Worm (Caenorhabditis elegans) whole organism, young adult: ENCODE data around the gene R160.10.
"Not testable (repeated sequence)": the region's sequence is repeated elsewhere in the genome, so short reads cannot be mapped to it uniquely, and the experiment has no call there.

Source experiments
- B0019.2 ChIP-seq: fragments of 200-800 bp; sonication (Bioruptor generic); conservative IDR thresholded peaks from 2 replicates; pipeline ENCODE4 v1.3.6; 2022; ENCODE audit warnings: missing genetic modification reagents, missing genetic modification characterization, missing compliant biosample characterization
- B0336.3 ChIP-seq: fragments of 200-800 bp; sonication (Bioruptor generic); IDR thresholded peaks from 2 replicates; pipeline ENCODE4 v1.3.6; 2022; ENCODE audit warnings: missing genetic modification characterization, missing compliant biosample characterization
- D2030.7 ChIP-seq: fragments of 200-800 bp; sonication (Bioruptor generic); IDR thresholded peaks from 2 replicates; pipeline ENCODE4 v1.3.6; 2022; ENCODE audit warnings: missing genetic modification reagents, missing genetic modification characterization, missing compliant biosample characterization
- F10E7.11 ChIP-seq: sonication (generic microtip); optimal IDR thresholded peaks from 2 replicates; lab custom pipeline; 2017; ENCODE audit warnings: mild to moderate bottlenecking, missing genetic modification characterization, moderate library complexity, missing compliant biosample characterization
- F22D6.2 ChIP-seq: sonication (generic microtip); optimal IDR thresholded peaks from 2 replicates; lab custom pipeline; 2016; ENCODE audit warnings: mild to moderate bottlenecking, missing genetic modification characterization, missing compliant biosample characterization
- F23B12.7 ChIP-seq: sonication (generic microtip); optimal IDR thresholded peaks from 2 replicates; lab custom pipeline; 2017; ENCODE audit warnings: missing genetic modification characterization, mild to moderate bottlenecking, missing compliant biosample characterization, antibody characterized with exemption, moderate library complexity; ENCODE audit not compliant: insufficient read depth
- F37B4.10 ChIP-seq: fragments of 200-800 bp; sonication (Bioruptor generic); IDR thresholded peaks from 2 replicates; pipeline ENCODE4 v1.3.6; 2022; ENCODE audit warnings: missing genetic modification characterization, missing compliant biosample characterization
- F39B2.1 ChIP-seq: fragments of 200-800 bp; sonication (Bioruptor generic); IDR thresholded peaks from 2 replicates; pipeline ENCODE4 v1.3.6; 2022; ENCODE audit warnings: missing genetic modification reagents, missing genetic modification characterization, missing compliant biosample characterization
- F49E8.2 ChIP-seq: sonication (generic microtip); optimal IDR thresholded peaks from 3 replicates; lab custom pipeline; 2017; ENCODE audit warnings: missing genetic modification characterization, mild to moderate bottlenecking, missing compliant biosample characterization, antibody characterized with exemption, moderate library complexity; ENCODE audit not compliant: insufficient read depth
- T07F8.4 ChIP-seq: sonication (generic microtip); optimal IDR thresholded peaks from 2 replicates; lab custom pipeline; 2016; ENCODE audit warnings: mild to moderate bottlenecking, missing genetic modification characterization, moderate library complexity, missing compliant biosample characterization
- T26A5.8 ChIP-seq: sonication (generic microtip); optimal IDR thresholded peaks from 2 replicates; lab custom pipeline; 2016; ENCODE audit warnings: missing genetic modification characterization, missing compliant biosample characterization
- Y53F4B.3 ChIP-seq: fragments of 200-800 bp; sonication (Bioruptor generic); IDR thresholded peaks from 2 replicates; pipeline ENCODE4 v1.3.6; 2022; ENCODE audit warnings: missing genetic modification reagents, missing genetic modification characterization, missing compliant biosample characterization
- Y56A3A.18 ChIP-seq: fragments of 200-800 bp; sonication (Bioruptor generic); IDR thresholded peaks from 2 replicates; pipeline ENCODE4 v1.3.6; 2022; ENCODE audit warnings: missing genetic modification reagents, missing genetic modification characterization, missing compliant biosample characterization
- Y95B8A.8 ChIP-seq: fragments of 200-800 bp; sonication (Bioruptor generic); IDR thresholded peaks from 2 replicates; pipeline ENCODE4 v1.3.6; 2022; ENCODE audit warnings: missing genetic modification reagents, missing genetic modification characterization, missing compliant biosample characterization
- ama-1 ChIP-seq, 3 experiments: fragments of 150-350 bp in 1 of 3; sonication (generic microtip) in 2 of 3; optimal IDR thresholded peaks; 2 replicates each; lab custom pipeline; 2014 to 2018; ENCODE audit warnings: missing biosample characterization in 2 of 3, missing genetic modification characterization in 2 of 3, missing genetic modification reagents in 2 of 3
- ceh-100 ChIP-seq: fragments of 200-800 bp; sonication (Bioruptor generic); IDR thresholded peaks from 2 replicates; pipeline ENCODE4 v1.3.6; 2022; ENCODE audit warnings: missing genetic modification reagents, missing genetic modification characterization, missing compliant biosample characterization
- ceh-58 ChIP-seq: fragments of 200-800 bp; sonication (Bioruptor generic); IDR thresholded peaks from 2 replicates; pipeline ENCODE4 v1.3.6; 2022; ENCODE audit warnings: missing genetic modification characterization, missing compliant biosample characterization
- die-1 ChIP-seq: sonication (generic microtip); optimal IDR thresholded peaks from 2 replicates; lab custom pipeline; 2016; ENCODE audit warnings: missing genotype, mild to moderate bottlenecking, missing genetic modification characterization, missing compliant biosample characterization
- dox-1 ChIP-seq: fragments of 200-800 bp; sonication (Bioruptor generic); IDR thresholded peaks from 2 replicates; pipeline ENCODE4 v1.3.6; 2022; ENCODE audit warnings: missing genetic modification reagents, missing genetic modification characterization, missing compliant biosample characterization
- efl-1 ChIP-seq: fragments of 150-350 bp; optimal IDR thresholded peaks from 2 replicates; lab custom pipeline; 2014; ENCODE audit warnings: missing biosample characterization, missing genetic modification reagents, missing genetic modification characterization
- egrh-3 ChIP-seq: fragments of 200-800 bp; sonication (Bioruptor generic); IDR thresholded peaks from 2 replicates; pipeline ENCODE4 v1.3.6; 2022; ENCODE audit warnings: missing genetic modification reagents, missing genetic modification characterization, missing compliant biosample characterization
- gei-17 ChIP-seq: fragments of 200-800 bp; sonication (Bioruptor generic); optimal IDR thresholded peaks from 2 replicates; lab custom pipeline; 2018; ENCODE audit warnings: mild to moderate bottlenecking, missing genetic modification characterization, missing compliant biosample characterization
- hmg-1.2 ChIP-seq: fragments of 200-800 bp; sonication (Bioruptor generic); IDR thresholded peaks from 2 replicates; pipeline ENCODE4 v1.3.6; 2022; ENCODE audit warnings: missing genetic modification reagents, missing genetic modification characterization, missing compliant biosample characterization
- lin-40 ChIP-seq: sonication (generic microtip); optimal IDR thresholded peaks from 2 replicates; lab custom pipeline; 2016; ENCODE audit warnings: missing genetic modification characterization, mild to moderate bottlenecking, missing compliant biosample characterization, missing genotype, missing genetic modification reagents
- lin-54 ChIP-seq: fragments of 200-800 bp; sonication (Bioruptor generic); optimal IDR thresholded peaks from 2 replicates; lab custom pipeline; 2018; ENCODE audit warnings: mild to moderate bottlenecking, missing genetic modification characterization, missing compliant biosample characterization
- lir-1 ChIP-seq: fragments of 200-800 bp; sonication (Bioruptor generic); conservative IDR thresholded peaks from 2 replicates; pipeline ENCODE4 v1.3.6; 2022; ENCODE audit warnings: missing genetic modification reagents, missing genetic modification characterization, missing compliant biosample characterization
- madf-10 ChIP-seq: sonication (generic microtip); optimal IDR thresholded peaks from 2 replicates; lab custom pipeline; 2016; ENCODE audit warnings: mild to moderate bottlenecking, missing genetic modification characterization, missing compliant biosample characterization
- nfya-2 ChIP-seq: fragments of 200-800 bp; sonication (Bioruptor generic); IDR thresholded peaks from 2 replicates; pipeline ENCODE4 v1.3.6; 2022; ENCODE audit warnings: missing genetic modification reagents, missing genetic modification characterization, missing compliant biosample characterization
- nfyb-1 ChIP-seq: fragments of 200-800 bp; sonication (Bioruptor generic); IDR thresholded peaks from 2 replicates; pipeline ENCODE4 v1.3.6; 2022; ENCODE audit warnings: missing genetic modification reagents, missing genetic modification characterization, missing compliant biosample characterization
- nhr-80 ChIP-seq: sonication (generic microtip); optimal IDR thresholded peaks from 2 replicates; lab custom pipeline; 2016; ENCODE audit warnings: missing genetic modification characterization, missing compliant biosample characterization
- nhr-90 ChIP-seq: sonication (generic microtip); optimal IDR thresholded peaks from 2 replicates; lab custom pipeline; 2016; ENCODE audit warnings: missing genotype, mild to moderate bottlenecking, missing genetic modification characterization, missing compliant biosample characterization
- pbrm-1 ChIP-seq: fragments of 200-800 bp; sonication (Bioruptor generic); IDR thresholded peaks from 2 replicates; pipeline ENCODE4 v1.3.6; 2022; ENCODE audit warnings: missing genetic modification reagents, missing genetic modification characterization, missing compliant biosample characterization
- sea-2 ChIP-seq: fragments of 200-800 bp; sonication (Bioruptor generic); IDR thresholded peaks from 2 replicates; pipeline ENCODE4 v1.3.6; 2022; ENCODE audit warnings: missing genetic modification characterization, missing compliant biosample characterization
- snpc-4 ChIP-seq, 5 experiments: fragments of 150-350 bp in 1 of 5; sonication (generic microtip) in 4 of 5; optimal IDR thresholded peaks; 2 replicates each; lab custom pipeline; 2014 to 2018; ENCODE audit warnings: missing genetic modification characterization in 5 of 5, missing biosample characterization in 3 of 5, antibody characterized with exemption in 2 of 5, mild to moderate bottlenecking in 2 of 5, missing compliant biosample characterization in 2 of 5, missing genotype in 2 of 5, moderate library complexity in 2 of 5, missing genetic modification reagents in 1 of 5
- somi-1 ChIP-seq: fragments of 200-800 bp; sonication (Bioruptor generic); optimal IDR thresholded peaks from 2 replicates; lab custom pipeline; 2018; ENCODE audit warnings: mild to moderate bottlenecking, missing genetic modification characterization, missing compliant biosample characterization
- tbp1 ChIP-seq: fragments of 200-800 bp; sonication (Bioruptor generic); optimal IDR thresholded peaks from 2 replicates; lab custom pipeline; 2018; ENCODE audit warnings: mild to moderate bottlenecking, missing genetic modification characterization, missing compliant biosample characterization
- zfh-2 ChIP-seq: fragments of 200-800 bp; sonication (Bioruptor generic); conservative IDR thresholded peaks from 2 replicates; pipeline ENCODE4 v1.3.6; 2022; ENCODE audit warnings: missing genetic modification reagents, missing genetic modification characterization, missing compliant biosample characterization
- ztf-18 ChIP-seq: sonication (generic microtip); optimal IDR thresholded peaks from 2 replicates; lab custom pipeline; 2016; ENCODE audit warnings: missing genotype, mild to moderate bottlenecking, missing genetic modification characterization, missing compliant biosample characterization
- ztf-6 ChIP-seq: fragments of 200-800 bp; sonication (Bioruptor generic); IDR thresholded peaks from 2 replicates; pipeline ENCODE4 v1.3.6; 2022; ENCODE audit warnings: missing genetic modification reagents, missing genetic modification characterization, missing compliant biosample characterization

Gene R160.10

ce11 chrX:4395073-4395850, 27.9 kb upstream of the R160.10 start (continued):
- peak; percentile 54 for TF ChIP-seq lin-54 (GFP tag; lab: Kevin White, UChicago)
- peak; percentile 78 for TF ChIP-seq nhr-80 (tag; lab: Kevin White, UChicago)
- TF ChIP-seq gei-17 = peak; percentile 92
- TF ChIP-seq lir-1 (GFP tag; lab: Robert Waterston, UW) = 0 out of 2 replicates have a peak, but pooled peaks have one; percentile 27
- peak; percentile 76 for TF ChIP-seq F23B12.7 (tag; lab: Kevin White, UChicago)
- TF ChIP-seq nfyb-1 = 0 out of 2 replicates have a peak, but pooled peaks have one; percentile 42
- TF ChIP-seq ceh-58 (GFP tag; lab: Robert Waterston, UW) = no peak
- TF ChIP-seq tbp1 = peak; percentile 62

- TF ChIP-seq hmg-1.2 (GFP tag; lab: Robert Waterston, UW) = peak; percentile 58
- TF ChIP-seq dox-1 = 0 out of 2 replicates have a peak, but pooled peaks have one; percentile 12
- TF ChIP-seq snpc-4 (GFP tag; optimal IDR thresholded peaks at IDR 0.05; lab: Kevin White, UChicago) = not testable (repeated sequence)
- TF ChIP-seq snpc-4 (tag; optimal IDR thresholded peaks at IDR 0.05; lab: Kevin White, UChicago) = peak in 2 of 4 experiments; percentile 67 to 75
Observed at ce11 chrX:4394505-4394904, 27.2 kb upstream of the R160.10 start.

- TF ChIP-seq zfh-2 (GFP tag; lab: Robert Waterston, UW) (peak; percentile 33; the same call in 1 of the 2 replicates), T07F8.4 (tag; lab: Kevin White, UChicago) (no peak), Y56A3A.18 (GFP tag; lab: Robert Waterston, UW) (no peak)
Observed at ce11 chrX:4391680-4392079, 24.4 kb upstream of the R160.10 start.

- peak; percentile 60 for TF ChIP-seq egrh-3 (GFP tag; lab: Robert Waterston, UW)
- TF ChIP-seq D2030.7 (GFP tag; lab: Robert Waterston, UW) = no peak
- no peak for TF ChIP-seq sea-2 (GFP tag; lab: Robert Waterston, UW)
- TF ChIP-seq efl-1 = no peak
- TF ChIP-seq die-1 (tag; lab: Kevin White, UChicago) = peak; percentile 16
- peak; percentile 98 for TF ChIP-seq hmg-1.2 (GFP tag; lab: Robert Waterston, UW)
- TF ChIP-seq ztf-18 = peak; percentile 19
- TF ChIP-seq F39B2.1 (GFP tag; lab: Robert Waterston, UW) = no peak
- peak; percentile 35 for TF ChIP-seq F22D6.2
- no peak for TF ChIP-seq ztf-6 (GFP tag; lab: Robert Waterston, UW)
- no peak for TF ChIP-seq ama-1 (optimal IDR thresholded peaks at IDR 0.05; lab: Kevin White, UChicago)
- no peak for TF ChIP-seq ama-1 (GFP tag; optimal IDR thresholded peaks at IDR 0.05; lab: Kevin White, UChicago)
- peak; percentile 86 for TF ChIP-seq somi-1
- peak; percentile 87 for TF ChIP-seq dox-1
- TF ChIP-seq F10E7.11 (tag; lab: Kevin White, UChicago) = no peak
- peak; percentile 89 for TF ChIP-seq lin-40 (tag; lab: Kevin White, UChicago)
- no peak for TF ChIP-seq F49E8.2 (tag; lab: Kevin White, UChicago)
- no peak for TF ChIP-seq T26A5.8 (tag; lab: Kevin White, UChicago)
- TF ChIP-seq B0336.3 (GFP tag; lab: Robert Waterston, UW) = peak; percentile 81
- TF ChIP-seq madf-10 (tag; lab: Kevin White, UChicago) = peak; percentile 96
- TF ChIP-seq nfya-2 (GFP tag; lab: Robert Waterston, UW) = no peak
- no peak for TF ChIP-seq Y53F4B.3 (GFP tag; lab: Robert Waterston, UW)
- TF ChIP-seq F23B12.7 (tag; lab: Kevin White, UChicago) = peak; percentile 70
- no peak for TF ChIP-seq F37B4.10 (GFP tag; lab: Robert Waterston, UW)
- no peak for TF ChIP-seq ceh-100 (GFP tag; lab: Robert Waterston, UW)
- TF ChIP-seq nhr-90 (tag; lab: Kevin White, UChicago) = peak; percentile 2
- TF ChIP-seq Y95B8A.8 = 0 out of 2 replicates have a peak, but pooled peaks have one; percentile 19
- peak; percentile 87 for TF ChIP-seq pbrm-1 (GFP tag; lab: Robert Waterston, UW)
- TF ChIP-seq B0019.2 (GFP tag; lab: Robert Waterston, UW) = no peak
Observed at ce11 chrX:4388834-4389409, 21.6 kb upstream of the R160.10 start, which contains the start of gene dpy-23. dpy-23 (plus strand) TSS chrX:4389359.
